Fruit fly (Drosophila melanogaster): ENCODE results near the gene sturkopf.

Gene sturkopf

DNA sequence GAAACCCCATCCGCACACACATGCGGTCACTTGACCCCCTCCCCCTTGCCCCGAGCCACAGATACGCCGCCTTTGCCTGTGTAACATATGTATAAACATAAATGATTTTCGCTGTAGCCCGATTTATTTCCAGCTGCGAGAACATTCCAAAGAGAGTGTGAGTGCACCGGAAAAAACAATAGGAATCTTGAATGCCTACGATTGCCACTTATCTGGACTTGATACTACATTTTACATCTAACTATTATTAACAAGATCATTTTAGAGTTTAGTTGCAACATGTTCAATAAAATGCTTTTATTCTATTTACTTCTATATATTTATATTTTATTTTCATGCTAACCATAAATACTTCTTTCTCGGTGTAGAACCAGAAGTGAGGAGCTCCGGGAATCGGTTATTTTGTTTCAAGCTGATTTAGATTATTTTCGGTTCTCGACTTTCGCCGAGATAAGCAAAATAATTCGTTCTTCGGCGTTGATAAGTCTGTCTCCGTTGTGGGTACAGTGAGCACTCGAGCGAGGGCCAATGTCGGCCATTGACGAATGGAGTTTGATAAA is 13.0 kb downstream of the sturkopf start (continued):
- TF ChIP-seq sob (GFP tag; IDR thresholded peaks at IDR 0.05) = peak; percentile 76
- no peak for TF ChIP-seq luna (GFP tag; optimal IDR thresholded peaks at IDR 0.05)
- TF ChIP-seq Tbp (GFP tag; optimal IDR thresholded peaks at IDR 0.05) = no peak
- peak; percentile 48 for TF ChIP-seq CG31388 (GFP tag; optimal IDR thresholded peaks at IDR 0.05)
- TF ChIP-seq tx (GFP tag; optimal IDR thresholded peaks at IDR 0.05) = no peak
- TF ChIP-seq gsb (GFP tag; IDR thresholded peaks at IDR 0.05) = no peak
- TF ChIP-seq CG7839 (tag; optimal IDR thresholded peaks at IDR 0.05) = peak; percentile 89
- peak; percentile 67 for TF ChIP-seq CG12299 (tag; optimal IDR thresholded peaks at IDR 0.05)
- TF ChIP-seq Spps (tag; optimal IDR thresholded peaks at IDR 0.05) = peak; percentile 74
- TF ChIP-seq Aef1 (GFP tag; IDR thresholded peaks at IDR 0.05) = peak; percentile 53; the same call in 2 of the 3 replicates
- TF ChIP-seq gro (GFP tag; optimal IDR thresholded peaks at IDR 0.05) = no peak
- peak; percentile 83 for TF ChIP-seq CG11695 (GFP tag; IDR thresholded peaks at IDR 0.05)
- TF ChIP-seq CG13775 (GFP tag; optimal IDR thresholded peaks at IDR 0.05) = peak; percentile 72
- peak; percentile 86 for TF ChIP-seq CG15601 (tag; optimal IDR thresholded peaks at IDR 0.05)
- TF ChIP-seq Ets65A (GFP tag) = no peak
- peak; percentile 50 for TF ChIP-seq CG4707 (GFP tag; optimal IDR thresholded peaks at IDR 0.05)
- TF ChIP-seq CG14965 (GFP tag; optimal IDR thresholded peaks at IDR 0.05; ENCODE audit: borderline replicate concordance) = no peak
- TF ChIP-seq CG10274 (GFP tag; optimal IDR thresholded peaks at IDR 0.05) = peak; percentile 37
- TF ChIP-seq CG12104 (GFP tag; optimal IDR thresholded peaks at IDR 0.05) = peak; percentile 60
- peak; percentile 71 for TF ChIP-seq CG14014 (GFP tag; IDR thresholded peaks at IDR 0.05)
- peak; percentile 29 for TF ChIP-seq CG17802 (tag; optimal IDR thresholded peaks at IDR 0.05)
- TF ChIP-seq ranshi (GFP tag; IDR thresholded peaks at IDR 0.05) = peak; percentile 78; the same call in 1 of the 2 replicates
- TF ChIP-seq jumu (GFP tag; optimal IDR thresholded peaks at IDR 0.05) = no peak
- TF ChIP-seq cas (GFP tag; IDR thresholded peaks at IDR 0.05) = no peak
- TF ChIP-seq CG16813 (GFP tag; IDR thresholded peaks at IDR 0.05; ENCODE audit: partially characterized antibody) = no peak
- TF ChIP-seq schlank (tag; optimal IDR thresholded peaks at IDR 0.05) = no peak
- no peak for TF ChIP-seq Nf-YA (GFP tag; IDR thresholded peaks at IDR 0.05)
- TF ChIP-seq jigr1 (GFP tag; IDR thresholded peaks at IDR 0.05) = 0 out of 3 replicates have a peak, but pooled peaks have one; percentile 34
- TF ChIP-seq dan (GFP tag; IDR thresholded peaks at IDR 0.05) = no peak
- TF ChIP-seq Dip2 (GFP tag; IDR thresholded peaks at IDR 0.05) = no peak
- peak; percentile 61; the same call in 1 of the 2 replicates for TF ChIP-seq CG8765 (GFP tag; IDR thresholded peaks at IDR 0.05)
- TF ChIP-seq Optix (GFP tag; IDR thresholded peaks at IDR 0.05) = no peak; the same call in 2 of the 3 replicates
- TF ChIP-seq gcm (GFP tag; optimal IDR thresholded peaks at IDR 0.05) = peak; percentile 87
- TF ChIP-seq CG10209 (GFP tag; optimal IDR thresholded peaks at IDR 0.05) = peak; percentile 79
- TF ChIP-seq CG6272 (GFP tag; IDR thresholded peaks at IDR 0.05) = peak; percentile 62
- no peak for TF ChIP-seq CG2129 (GFP tag; IDR thresholded peaks at IDR 0.05; ENCODE audit: partially characterized antibody)
- peak; percentile 67 for TF ChIP-seq ssp (GFP tag; IDR thresholded peaks at IDR 0.05)
- peak; percentile 74 for TF ChIP-seq CG14667 (GFP tag; IDR thresholded peaks at IDR 0.05)
- peak; percentile 81 for TF ChIP-seq CG33557 (GFP tag; optimal IDR thresholded peaks at IDR 0.05)
- peak; percentile 65 for TF ChIP-seq CG18764 (GFP tag; optimal IDR thresholded peaks at IDR 0.05)
- peak; percentile 38 for TF ChIP-seq Camta (GFP tag; optimal IDR thresholded peaks at IDR 0.05)
- TF ChIP-seq sna (GFP tag; IDR thresholded peaks at IDR 0.05; ENCODE audit: partially characterized antibody) = no peak
- peak; percentile 71 for TF ChIP-seq CG2202 (tag; optimal IDR thresholded peaks at IDR 0.05)
- peak; percentile 76 for TF ChIP-seq Xbp1 (GFP tag; optimal IDR thresholded peaks at IDR 0.05)
- peak; percentile 86 for TF ChIP-seq trem (tag; optimal IDR thresholded peaks at IDR 0.05)
- TF ChIP-seq Rfx (GFP tag; IDR thresholded peaks at IDR 0.05) = peak; percentile 77
- peak; percentile 19 for TF ChIP-seq NC2β (GFP tag; optimal IDR thresholded peaks at IDR 0.05)
- peak; percentile 21 for TF ChIP-seq MTF-1 (GFP tag; optimal IDR thresholded peaks at IDR 0.05; ENCODE audit: borderline replicate concordance)
- TF ChIP-seq esg (GFP tag; conservative IDR thresholded peaks at IDR 0.05) = peak; percentile 68
- peak; percentile 74 for TF ChIP-seq Hr3 (GFP tag; optimal IDR thresholded peaks at IDR 0.05)
- TF ChIP-seq E2f1 (GFP tag; IDR thresholded peaks at IDR 0.05) = peak; percentile 58; the same call in 1 of the 2 replicates

Data from whole organism, embryonic.